Worm (Caenorhabditis elegans): Measurements from ENCODE around the gene lntl-1.

- no peak for TF ChIP-seq ztf-29 (GFP tag; IDR thresholded peaks at IDR 0.05)
- no peak for TF ChIP-seq flt-1 (GFP tag; IDR thresholded peaks at IDR 0.05)
- TF ChIP-seq cog-1 (tag; optimal IDR thresholded peaks at IDR 0.05) = no peak
- TF ChIP-seq ref-1 (GFP tag; conservative IDR thresholded peaks at IDR 0.05) = no peak
Observed at ce11 chrIV:5816466-5816865, 9.6 kb upstream of the lntl-1 start.
